In genomic region chrII:13789714-13790113, ce11 we compare ENCODE assay signal across 1 worm cellular context.
TF ChIP-seq lines count a peak whose summit lies in the region.

No protein-coding gene starts in this region.

TF ChIP-seq in whole organism, L1 larva, 84 proteins besides CTCF, POLR2A, EP300 and RAD21 (continued from another document):
- TF ChIP-seq efl-1 (optimal IDR thresholded peaks at IDR 0.05; lab: Kevin White, UChicago) (no peak), efl-1 (GFP tag; optimal IDR thresholded peaks at IDR 0.05 in 1 of 2; lab: Kevin White, UChicago) (peak in 1 of 2 experiments; percentile 2), skn-1 (tag; optimal IDR thresholded peaks at IDR 0.05; lab: Kevin White, UChicago) (no peak), fkh-8 (tag; optimal IDR thresholded peaks at IDR 0.05; lab: Kevin White, UChicago) (no peak), ama-1 (optimal IDR thresholded peaks at IDR 0.05; lab: Kevin White, UChicago) (no peak), nhr-19 (GFP tag; conservative IDR thresholded peaks at IDR 0.05; lab: Robert Waterston, UW) (peak; percentile 21; the same call in 1 of the 2 replicates), hpl-2 (GFP tag; optimal IDR thresholded peaks at IDR 0.05; lab: Kevin White, UChicago) (no peak), unc-130 (tag; optimal IDR thresholded peaks at IDR 0.05; lab: Kevin White, UChicago) (peak; percentile 17), hlh-4 (tag; optimal IDR thresholded peaks at IDR 0.05; lab: Kevin White, UChicago) (no peak), pag-3 (tag; optimal IDR thresholded peaks at IDR 0.05; lab: Kevin White, UChicago; ENCODE audit: borderline replicate concordance, insufficient read depth) (peak; percentile 49), snu-23 (GFP tag; optimal IDR thresholded peaks at IDR 0.05; lab: Kevin White, UChicago) (peak; percentile 5), nhr-47 (tag; optimal IDR thresholded peaks at IDR 0.05; lab: Kevin White, UChicago) (no peak), alr-1 (tag; optimal IDR thresholded peaks at IDR 0.05; lab: Kevin White, UChicago; ENCODE audit: borderline replicate concordance) (no peak)
